Fruit fly (Drosophila melanogaster) whole organism, wandering third instar larva: ENCODE results near the gene CalpB.

Source experiments
- CG32264 ChIP-seq: fragments of 200-800 bp; sonication (Bioruptor generic); optimal IDR thresholded peaks from 2 replicates; lab custom pipeline; 2016; ENCODE audit warnings: missing biosample characterization, missing genetic modification characterization
- Dfd ChIP-seq: fragments of >200 bp; optimal IDR thresholded peaks from 2 replicates; lab custom pipeline; 2017; ENCODE audit warnings: missing biosample characterization, missing genetic modification characterization
- Dif ChIP-seq: fragments of 200-275, 200-300 bp; sonication (Bioruptor generic); optimal IDR thresholded peaks from 2 replicates; lab custom pipeline; 2018; ENCODE audit warnings: missing biosample characterization, missing genetic modification characterization; ENCODE audit not compliant: partially characterized antibody
- HLH106 ChIP-seq: fragments of 200-800 bp; optimal IDR thresholded peaks from 3 replicates; lab custom pipeline; 2019; ENCODE audit warnings: missing biosample characterization, mild to moderate bottlenecking, missing genetic modification characterization, moderate library complexity
- Hr78 ChIP-seq: fragments of >200 bp; optimal IDR thresholded peaks from 2 replicates; lab custom pipeline; 2017; ENCODE audit warnings: missing biosample characterization, missing genetic modification characterization
- Hr83 ChIP-seq: fragments of 200-300 bp; sonication (Bioruptor generic); optimal IDR thresholded peaks from 2 replicates; lab custom pipeline; 2016; ENCODE audit warnings: missing biosample characterization, mild to moderate bottlenecking, missing genetic modification characterization, moderate library complexity; ENCODE audit not compliant: poor library complexity, severe bottlenecking
- Jra ChIP-seq: sonication (Bioruptor generic); optimal IDR thresholded peaks from 2 replicates; lab custom pipeline; 2016; ENCODE audit warnings: missing biosample characterization, missing genetic modification characterization
- Mio ChIP-seq: sonication (Bioruptor generic); optimal IDR thresholded peaks from 2 replicates; lab custom pipeline; 2016; ENCODE audit warnings: missing biosample characterization, missing genetic modification characterization
- Myc ChIP-seq: fragments of >200 bp; optimal IDR thresholded peaks from 2 replicates; lab custom pipeline; 2017
- N ChIP-seq: fragments of >200 bp; optimal IDR thresholded peaks from 2 replicates; lab custom pipeline; 2018; ENCODE audit warnings: missing biosample characterization, missing external identifiers, missing genetic modification characterization
- Rel ChIP-seq, 2 experiments: fragments of 200-800 bp; sonication (Bioruptor generic) in 1 of 2; optimal IDR thresholded peaks; 2 replicates in 1 of 2; 3 replicates in 1 of 2; lab custom pipeline; 2016 to 2019; ENCODE audit warnings: mild to moderate bottlenecking in 2 of 2, missing biosample characterization in 2 of 2, missing genetic modification characterization in 2 of 2, moderate library complexity in 1 of 2
- Sp1 ChIP-seq: fragments of 200-800 bp; sonication (Bioruptor generic); optimal IDR thresholded peaks from 3 replicates; lab custom pipeline; 2019; ENCODE audit warnings: missing biosample characterization, mild to moderate bottlenecking, missing genetic modification characterization, moderate library complexity
- Vsx2 ChIP-seq: fragments of 200-300, 225-300 bp; sonication (Bioruptor generic); optimal IDR thresholded peaks from 2 replicates; lab custom pipeline; 2018; ENCODE audit warnings: missing biosample characterization, missing genetic modification characterization; ENCODE audit not compliant: partially characterized antibody
- br ChIP-seq: fragments of 200-800 bp; sonication (Bioruptor generic); optimal IDR thresholded peaks from 2 replicates; lab custom pipeline; 2016; ENCODE audit warnings: missing biosample characterization, missing genetic modification characterization
- brk ChIP-seq: fragments of 200-800 bp; sonication (Bioruptor generic); optimal IDR thresholded peaks from 2 replicates; lab custom pipeline; 2016; ENCODE audit warnings: missing biosample characterization, mild to moderate bottlenecking, missing genetic modification characterization
- dl ChIP-seq, 2 experiments: fragments of 175-275, 200-275 bp in 1 of 2; fragments of 200-275 bp in 1 of 2; sonication (Bioruptor generic); optimal IDR thresholded peaks; lab custom pipeline; 2018; ENCODE audit warnings: mild to moderate bottlenecking in 2 of 2, missing biosample characterization in 2 of 2, missing genetic modification characterization in 2 of 2, moderate library complexity in 2 of 2; ENCODE audit not compliant: partially characterized antibody in 2 of 2, insufficient read depth in 1 of 2
- ey ChIP-seq: fragments of 200-800 bp; sonication (Bioruptor generic); optimal IDR thresholded peaks from 2 replicates; lab custom pipeline; 2016; ENCODE audit warnings: missing biosample characterization, missing genetic modification characterization
- foxo ChIP-seq, 2 experiments: fragments of 200-800 bp; sonication (Bioruptor generic); optimal IDR thresholded peaks; 2 replicates in 1 of 2; 3 replicates in 1 of 2; lab custom pipeline; 2016 to 2017; ENCODE audit warnings: missing biosample characterization in 2 of 2, missing genetic modification characterization in 2 of 2
- fru ChIP-seq: fragments of 200-800 bp; sonication (Bioruptor generic); optimal IDR thresholded peaks from 3 replicates; lab custom pipeline; 2016; ENCODE audit warnings: missing biosample characterization, mild to moderate bottlenecking, missing genetic modification characterization
- h ChIP-seq: fragments of 200-800 bp; sonication (Bioruptor generic); optimal IDR thresholded peaks from 3 replicates; lab custom pipeline; 2016; ENCODE audit warnings: missing biosample characterization, mild to moderate bottlenecking, missing genetic modification characterization
- psq ChIP-seq: fragments of 200-800 bp; sonication (Bioruptor generic); optimal IDR thresholded peaks from 3 replicates; lab custom pipeline; 2017; ENCODE audit warnings: missing biosample characterization, mild to moderate bottlenecking, missing genetic modification characterization, moderate library complexity
- rgr ChIP-seq: fragments of 200-800 bp; sonication (Bioruptor generic); optimal IDR thresholded peaks from 3 replicates; lab custom pipeline; 2016; ENCODE audit warnings: missing biosample characterization, mild to moderate bottlenecking, missing genetic modification characterization
- sage ChIP-seq: fragments of 200-800 bp; sonication (Bioruptor generic); optimal IDR thresholded peaks from 2 replicates; lab custom pipeline; 2016; ENCODE audit warnings: missing biosample characterization, mild to moderate bottlenecking, missing genetic modification characterization
- usp ChIP-seq: fragments of >200 bp; optimal IDR thresholded peaks from 2 replicates; lab custom pipeline; 2017; ENCODE audit warnings: missing biosample characterization, missing genetic modification characterization

Gene CalpB

dm6 chr3L:9851000-9851671 lies 37.4 kb upstream of the CalpB start:
- TF ChIP-seq CG32264 (no peak), Rel (GFP tag; optimal IDR thresholded peaks at IDR 0.05; lab: Kevin White, UChicago) (no peak), Rel (tag; optimal IDR thresholded peaks at IDR 0.05; lab: Kevin White, UChicago) (no peak), usp (GFP tag; lab: Kevin White, UChicago) (no peak), Vsx2 (GFP tag; lab: Kevin White, UChicago) (no peak), fru (GFP tag; lab: Kevin White, UChicago) (no peak), Hr83 (GFP tag; lab: Kevin White, UChicago) (no peak)

dm6 chr3L:9853140-9853746 lies 35.3 kb upstream of the CalpB start:
- peak; percentile 1 for TF ChIP-seq HLH106 (tag; lab: Kevin White, UChicago)
- TF ChIP-seq Dfd (GFP tag; lab: Kevin White, UChicago) = peak; percentile 92
- no peak for TF ChIP-seq Myc
- TF ChIP-seq Mio (GFP tag; lab: Kevin White, UChicago) = no peak
- no peak for TF ChIP-seq CG32264
- TF ChIP-seq Vsx2 (GFP tag; lab: Kevin White, UChicago) = peak; percentile 28
- TF ChIP-seq psq (GFP tag; lab: Kevin White, UChicago) = peak; percentile 88
- no peak for TF ChIP-seq ey

- peak; percentile 28 for TF ChIP-seq N
- no peak for TF ChIP-seq Rel (GFP tag; optimal IDR thresholded peaks at IDR 0.05; lab: Kevin White, UChicago)
- peak; percentile 90 for TF ChIP-seq Rel (tag; optimal IDR thresholded peaks at IDR 0.05; lab: Kevin White, UChicago)
- peak in 1 of 2 experiments; percentile 61 for TF ChIP-seq dl (GFP tag; optimal IDR thresholded peaks at IDR 0.05; lab: Kevin White, UChicago; ENCODE audit: insufficient read depth in 1 of 2, partially characterized antibody in 2 of 2)
- TF ChIP-seq brk (GFP tag; lab: Kevin White, UChicago) = peak; percentile 2
- peak; percentile 62 for TF ChIP-seq h
- no peak for TF ChIP-seq ey
- peak; percentile 66 for TF ChIP-seq psq (GFP tag; lab: Kevin White, UChicago)
- peak; percentile 86 for TF ChIP-seq fru (GFP tag; lab: Kevin White, UChicago)
- no peak for TF ChIP-seq rgr (GFP tag; lab: Kevin White, UChicago)
- no peak for TF ChIP-seq br (GFP tag; lab: Kevin White, UChicago)
- peak; percentile 20 for TF ChIP-seq Jra (GFP tag; lab: Kevin White, UChicago)
- peak in 1 of 2 experiments; percentile 25 for TF ChIP-seq foxo (GFP tag; optimal IDR thresholded peaks at IDR 0.05; lab: Kevin White, UChicago)
- peak; percentile 21 for TF ChIP-seq Dif (GFP tag; lab: Kevin White, UChicago)
- TF ChIP-seq sage (GFP tag; lab: Kevin White, UChicago) = no peak
- TF ChIP-seq, all 38 proteins: peak for 10
These were observed 34.6 kb upstream of the CalpB start for dm6 chr3L:9853895-9854470.

dm6 chr3L:9854583-9855519 lies 33.7 kb upstream of the CalpB start, which contains the start of gene RasGAP1:
RasGAP1 (minus strand) TSS chr3L:9855285.
- TF ChIP-seq Myc (peak; percentile 32), psq (GFP tag; lab: Kevin White, UChicago) (peak; percentile 34), Hr78 (GFP tag; lab: Kevin White, UChicago) (no peak), fru (GFP tag; lab: Kevin White, UChicago) (no peak), Sp1 (GFP tag; lab: Kevin White, UChicago) (peak; percentile 35), sage (GFP tag; lab: Kevin White, UChicago) (peak; percentile 14), dl (GFP tag; optimal IDR thresholded peaks at IDR 0.05; lab: Kevin White, UChicago; ENCODE audit: insufficient read depth in 1 of 2, partially characterized antibody in 2 of 2) (peak; percentile 20 to 53), Rel (GFP tag; optimal IDR thresholded peaks at IDR 0.05; lab: Kevin White, UChicago) (no peak), Rel (tag; optimal IDR thresholded peaks at IDR 0.05; lab: Kevin White, UChicago) (peak; percentile 13), Dif (GFP tag; lab: Kevin White, UChicago) (peak; percentile 90)
